Fruit fly (Drosophila melanogaster): ENCODE data around the gene CG3226.

DNA sequence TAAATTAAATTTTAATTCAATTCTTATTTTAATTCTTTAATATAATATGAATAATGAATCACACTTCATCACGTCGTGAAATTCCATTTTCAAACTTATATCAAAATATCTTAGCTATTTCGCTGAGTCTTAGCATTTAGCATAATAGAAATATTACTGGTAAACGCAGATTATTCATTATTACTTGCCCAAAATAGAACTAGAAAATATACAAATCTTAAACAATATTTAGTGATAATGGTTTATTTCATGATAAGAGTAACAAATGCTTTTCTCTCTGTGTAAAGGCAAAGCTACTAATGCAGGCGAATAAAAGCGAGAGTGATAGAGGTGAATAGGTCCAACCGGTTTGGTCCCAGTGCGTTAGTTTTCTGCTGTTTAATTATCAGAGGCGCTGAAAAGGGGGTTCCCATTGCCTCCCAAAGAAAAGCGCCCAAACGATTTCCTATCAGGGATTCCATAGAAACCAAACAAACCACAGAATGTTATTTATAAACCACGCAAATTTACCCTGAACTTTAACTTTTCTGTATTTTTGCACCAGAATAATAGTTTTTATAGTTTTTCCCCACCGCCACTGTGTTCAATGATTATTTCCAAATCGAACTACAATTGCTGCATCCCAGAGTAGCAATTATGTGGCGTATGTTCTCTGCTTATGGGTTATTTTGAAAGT is 9.0 kb upstream of the CG3226 start:
- TF ChIP-seq CG12104 (GFP tag; optimal IDR thresholded peaks at IDR 0.05), result no peak
- no peak for TF ChIP-seq Dll (GFP tag; IDR thresholded peaks at IDR 0.05; ENCODE audit: partially characterized antibody)
- no peak for TF ChIP-seq pan (optimal IDR thresholded peaks at IDR 0.05)
- TF ChIP-seq pan (GFP tag; optimal IDR thresholded peaks at IDR 0.05 in 1 of 2, IDR thresholded peaks at IDR 0.05 in 1 of 2), result peak in 1 of 2 experiments; percentile 61
- peak; percentile 68; the same call in 2 of the 3 replicates for TF ChIP-seq Optix (GFP tag; IDR thresholded peaks at IDR 0.05)
- TF ChIP-seq Hr51 (GFP tag; optimal IDR thresholded peaks at IDR 0.05), result peak in 1 of 2 experiments; percentile 44
- no peak for TF ChIP-seq h (optimal IDR thresholded peaks at IDR 0.05)
- no peak for TF ChIP-seq Hr39 (optimal IDR thresholded peaks at IDR 0.05)
- TF ChIP-seq tio (GFP tag; optimal IDR thresholded peaks at IDR 0.05), result no peak
- peak; percentile 4 for TF ChIP-seq cwo (GFP tag; optimal IDR thresholded peaks at IDR 0.05)
- TF ChIP-seq ro (GFP tag; IDR thresholded peaks at IDR 0.05), result no peak
- TF ChIP-seq repo (GFP tag; optimal IDR thresholded peaks at IDR 0.05), result no peak

All from whole organism, embryonic.